Worm (Caenorhabditis elegans): ENCODE results near the gene snt-2.

DNA sequence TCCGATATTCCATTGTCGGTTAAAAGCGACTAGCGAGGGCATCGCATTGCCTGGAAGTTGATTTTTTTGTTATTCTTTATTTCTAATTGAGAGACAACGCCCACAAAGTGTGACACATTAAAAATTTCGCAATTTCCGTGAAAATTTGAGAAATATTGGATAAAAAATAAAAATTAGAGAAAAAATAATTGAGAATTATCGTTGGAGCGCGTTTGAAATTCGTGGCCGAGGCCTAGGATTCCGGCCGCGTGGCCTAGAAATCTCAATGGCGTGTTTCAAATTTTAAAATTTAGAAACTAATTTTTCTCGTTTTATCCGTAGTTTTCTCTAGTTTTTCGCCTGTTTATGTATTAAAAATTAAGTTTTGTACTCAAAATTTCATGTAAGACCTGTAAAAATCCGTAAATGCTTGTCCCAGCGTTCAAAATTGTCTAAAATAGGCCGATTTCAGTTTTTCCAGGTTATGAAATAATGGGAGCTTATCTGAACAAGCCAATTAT, 10.2 kb downstream of the snt-2 start, which contains the start of the genes dagl-2 and ppm-1.G:
- TF ChIP-seq pqm-1 (tag; optimal IDR thresholded peaks at IDR 0.05), result peak; percentile 7
- no peak for TF ChIP-seq elt-4 (tag; optimal IDR thresholded peaks at IDR 0.05)
- no peak for TF ChIP-seq syd-9 (tag; optimal IDR thresholded peaks at IDR 0.05)
- no peak for TF ChIP-seq pha-4 (tag; optimal IDR thresholded peaks at IDR 0.05)
- peak; percentile 37 for TF ChIP-seq rnt-1 (tag; optimal IDR thresholded peaks at IDR 0.05)
- TF ChIP-seq nhr-11 (tag; optimal IDR thresholded peaks at IDR 0.05), result no peak
- TF ChIP-seq T23F11.4 (GFP tag; optimal IDR thresholded peaks at IDR 0.05), result no peak
- TF ChIP-seq nfya-1 (tag; optimal IDR thresholded peaks at IDR 0.05), result peak; percentile 42
- peak; percentile 71 for TF ChIP-seq elt-2 (tag; optimal IDR thresholded peaks at IDR 0.05)
- peak; percentile 81 for TF ChIP-seq C08G9.2 (tag; optimal IDR thresholded peaks at IDR 0.05)
- TF ChIP-seq tbx-2 (tag; optimal IDR thresholded peaks at IDR 0.05), result peak; percentile 84
